Worm (Caenorhabditis elegans) whole organism, young adult: ENCODE results near the gene T24G10.2.

ENCODE experiments used
- B0261.1 ChIP-seq: sonication (generic microtip); optimal IDR thresholded peaks from 2 replicates; lab custom pipeline; 2016; ENCODE audit warnings: mild to moderate bottlenecking, missing genetic modification characterization, moderate library complexity, missing compliant biosample characterization
- B0336.3 ChIP-seq: fragments of 200-800 bp; sonication (Bioruptor generic); IDR thresholded peaks from 2 replicates; pipeline ENCODE4 v1.3.6; 2022; ENCODE audit warnings: missing genetic modification characterization, missing compliant biosample characterization
- D2030.7 ChIP-seq: fragments of 200-800 bp; sonication (Bioruptor generic); IDR thresholded peaks from 2 replicates; pipeline ENCODE4 v1.3.6; 2022; ENCODE audit warnings: missing genetic modification reagents, missing genetic modification characterization, missing compliant biosample characterization
- F52B5.7 ChIP-seq: sonication (generic microtip); optimal IDR thresholded peaks from 2 replicates; lab custom pipeline; 2016; ENCODE audit warnings: mild to moderate bottlenecking, missing genetic modification characterization, missing compliant biosample characterization
- F57C9.4 ChIP-seq: sonication (generic microtip); optimal IDR thresholded peaks from 2 replicates; lab custom pipeline; 2017; ENCODE audit warnings: mild to moderate bottlenecking, missing genetic modification characterization, missing compliant biosample characterization
- T07F8.4 ChIP-seq: sonication (generic microtip); optimal IDR thresholded peaks from 2 replicates; lab custom pipeline; 2016; ENCODE audit warnings: mild to moderate bottlenecking, missing genetic modification characterization, moderate library complexity, missing compliant biosample characterization
- T26A5.8 ChIP-seq: sonication (generic microtip); optimal IDR thresholded peaks from 2 replicates; lab custom pipeline; 2016; ENCODE audit warnings: missing genetic modification characterization, missing compliant biosample characterization
- Y53F4B.3 ChIP-seq: fragments of 200-800 bp; sonication (Bioruptor generic); IDR thresholded peaks from 2 replicates; pipeline ENCODE4 v1.3.6; 2022; ENCODE audit warnings: missing genetic modification reagents, missing genetic modification characterization, missing compliant biosample characterization
- Y79H2A.3 ChIP-seq: fragments of 200-800 bp; sonication (Bioruptor generic); conservative IDR thresholded peaks from 2 replicates; pipeline ENCODE4 v1.3.6; 2022; ENCODE audit warnings: missing genetic modification reagents, missing genetic modification characterization, missing compliant biosample characterization
- ZK185.1 ChIP-seq: sonication (generic microtip); optimal IDR thresholded peaks from 2 replicates; lab custom pipeline; 2016; ENCODE audit warnings: mild to moderate bottlenecking, missing genetic modification characterization, missing compliant biosample characterization; ENCODE audit not compliant: poor library complexity, severe bottlenecking
- akir-1 ChIP-seq: fragments of 200-800 bp; sonication (Bioruptor generic); optimal IDR thresholded peaks from 2 replicates; lab custom pipeline; 2018; ENCODE audit warnings: mild to moderate bottlenecking, missing genetic modification characterization, moderate library complexity, missing compliant biosample characterization
- ama-1 ChIP-seq, 3 experiments: fragments of 150-350 bp in 1 of 3; sonication (generic microtip) in 2 of 3; optimal IDR thresholded peaks; 2 replicates each; lab custom pipeline; 2014 to 2018; ENCODE audit warnings: missing biosample characterization in 2 of 3, missing genetic modification characterization in 2 of 3, missing genetic modification reagents in 2 of 3
- aptf-2 ChIP-seq: fragments of 200-800 bp; sonication (Bioruptor generic); conservative IDR thresholded peaks from 2 replicates; pipeline ENCODE4 v1.3.6; 2022; ENCODE audit warnings: missing genetic modification reagents, missing genetic modification characterization, missing compliant biosample characterization
- atf-7 ChIP-seq: sonication (generic microtip); optimal IDR thresholded peaks from 2 replicates; lab custom pipeline; 2017; ENCODE audit warnings: mild to moderate bottlenecking, missing genetic modification characterization, missing compliant biosample characterization
- athp-1 ChIP-seq: sonication (generic microtip); optimal IDR thresholded peaks from 2 replicates; lab custom pipeline; 2017; ENCODE audit warnings: mild to moderate bottlenecking, missing genetic modification characterization, missing compliant biosample characterization
- attf-6 ChIP-seq: fragments of 200-800 bp; sonication (Bioruptor generic); IDR thresholded peaks from 2 replicates; pipeline ENCODE4 v1.3.6; 2022; ENCODE audit warnings: missing genetic modification reagents, missing genetic modification characterization, missing compliant biosample characterization
- bed-1 ChIP-seq: fragments of 200-800 bp; sonication (Bioruptor generic); IDR thresholded peaks from 2 replicates; pipeline ENCODE4 v1.3.6; 2022; ENCODE audit warnings: missing genetic modification reagents, missing genetic modification characterization, missing compliant biosample characterization
- cebp-2 ChIP-seq: fragments of 200-800 bp; sonication (Bioruptor generic); IDR thresholded peaks from 2 replicates; pipeline ENCODE4 v1.3.6; 2022; ENCODE audit warnings: missing genetic modification characterization, missing compliant biosample characterization
- ceh-27 ChIP-seq: fragments of 200-800 bp; sonication (Bioruptor generic); optimal IDR thresholded peaks from 2 replicates; lab custom pipeline; 2018; ENCODE audit warnings: mild to moderate bottlenecking, missing genetic modification characterization, moderate library complexity, missing compliant biosample characterization
- die-1 ChIP-seq: sonication (generic microtip); optimal IDR thresholded peaks from 2 replicates; lab custom pipeline; 2016; ENCODE audit warnings: missing genotype, mild to moderate bottlenecking, missing genetic modification characterization, missing compliant biosample characterization
- dpff-1 ChIP-seq: sonication (generic microtip); optimal IDR thresholded peaks from 2 replicates; lab custom pipeline; 2017; ENCODE audit warnings: mild to moderate bottlenecking, missing genetic modification characterization, missing compliant biosample characterization
- egl-18 ChIP-seq: fragments of 200-800 bp; sonication (Bioruptor generic); IDR thresholded peaks from 2 replicates; pipeline ENCODE4 v1.3.6; 2022; ENCODE audit warnings: missing genetic modification reagents, missing genetic modification characterization, missing compliant biosample characterization
- ekl-4 ChIP-seq: fragments of 200-800 bp; sonication (Bioruptor generic); IDR thresholded peaks from 2 replicates; pipeline ENCODE4 v1.3.6; 2022; ENCODE audit warnings: missing genetic modification reagents, missing genetic modification characterization, missing compliant biosample characterization
- gei-17 ChIP-seq: fragments of 200-800 bp; sonication (Bioruptor generic); optimal IDR thresholded peaks from 2 replicates; lab custom pipeline; 2018; ENCODE audit warnings: mild to moderate bottlenecking, missing genetic modification characterization, missing compliant biosample characterization
- hmg-20 ChIP-seq: fragments of 200-800 bp; sonication (Bioruptor generic); IDR thresholded peaks from 2 replicates; pipeline ENCODE4 v1.3.6; 2022; ENCODE audit warnings: missing genetic modification reagents, missing genetic modification characterization, missing compliant biosample characterization
- hrde-1 ChIP-seq: sonication (generic microtip); optimal IDR thresholded peaks from 2 replicates; lab custom pipeline; 2016; ENCODE audit warnings: missing genetic modification characterization, mild to moderate bottlenecking, missing compliant biosample characterization, moderate library complexity, missing genotype, missing genetic modification reagents, borderline replicate concordance
- let-526 ChIP-seq: fragments of 200-800 bp; sonication (Bioruptor generic); IDR thresholded peaks from 2 replicates; pipeline ENCODE4 v1.3.6; 2022; ENCODE audit warnings: missing genetic modification reagents, missing genetic modification characterization, missing compliant biosample characterization
- madf-10 ChIP-seq: sonication (generic microtip); optimal IDR thresholded peaks from 2 replicates; lab custom pipeline; 2016; ENCODE audit warnings: mild to moderate bottlenecking, missing genetic modification characterization, missing compliant biosample characterization
- madf-6 ChIP-seq: fragments of 200-800 bp; sonication (Bioruptor generic); IDR thresholded peaks from 2 replicates; pipeline ENCODE4 v1.3.6; 2022; ENCODE audit warnings: missing genetic modification reagents, missing genetic modification characterization, missing compliant biosample characterization
- mxl-1 ChIP-seq: sonication (generic microtip); optimal IDR thresholded peaks from 2 replicates; lab custom pipeline; 2016; ENCODE audit warnings: missing genetic modification characterization, missing compliant biosample characterization
- nfya-1 ChIP-seq: sonication (generic microtip); optimal IDR thresholded peaks from 2 replicates; lab custom pipeline; 2017; ENCODE audit warnings: antibody characterized with exemption, missing compliant biosample characterization, missing genetic modification characterization, borderline replicate concordance; ENCODE audit not compliant: insufficient read depth
- nfya-2 ChIP-seq: fragments of 200-800 bp; sonication (Bioruptor generic); IDR thresholded peaks from 2 replicates; pipeline ENCODE4 v1.3.6; 2022; ENCODE audit warnings: missing genetic modification reagents, missing genetic modification characterization, missing compliant biosample characterization
- nhr-120 ChIP-seq: fragments of 200-800 bp; sonication (Bioruptor generic); IDR thresholded peaks from 2 replicates; pipeline ENCODE4 v1.3.6; 2022; ENCODE audit warnings: missing genetic modification characterization, missing compliant biosample characterization
- nhr-179 ChIP-seq: sonication (generic microtip); optimal IDR thresholded peaks from 2 replicates; lab custom pipeline; 2016; ENCODE audit warnings: mild to moderate bottlenecking, missing genetic modification characterization, missing compliant biosample characterization
- nhr-27 ChIP-seq: fragments of 200-800 bp; sonication (Bioruptor generic); optimal IDR thresholded peaks from 2 replicates; lab custom pipeline; 2018; ENCODE audit warnings: mild to moderate bottlenecking, missing genetic modification characterization, moderate library complexity, missing compliant biosample characterization
- rcor-1 ChIP-seq: fragments of 200-800 bp; sonication (Bioruptor generic); IDR thresholded peaks from 2 replicates; pipeline ENCODE4 v1.3.6; 2022; ENCODE audit warnings: missing genetic modification reagents, missing genetic modification characterization, missing compliant biosample characterization
- rpc-1 ChIP-seq, 2 experiments: fragments of 150-350 bp in 1 of 2; sonication (generic microtip) in 1 of 2; optimal IDR thresholded peaks; 2 replicates each; lab custom pipeline; 2014 to 2018; ENCODE audit warnings: missing biosample characterization in 1 of 2, missing genetic modification characterization in 1 of 2, missing genetic modification reagents in 1 of 2, missing genotype in 1 of 2
- sea-2 ChIP-seq: fragments of 200-800 bp; sonication (Bioruptor generic); IDR thresholded peaks from 2 replicates; pipeline ENCODE4 v1.3.6; 2022; ENCODE audit warnings: missing genetic modification characterization, missing compliant biosample characterization
- snpc-1.3 ChIP-seq: sonication (generic microtip); optimal IDR thresholded peaks from 2 replicates; lab custom pipeline; 2017; ENCODE audit warnings: missing genetic modification characterization, mild to moderate bottlenecking, missing compliant biosample characterization, antibody characterized with exemption, moderate library complexity, missing genotype, missing genetic modification reagents; ENCODE audit not compliant: insufficient read depth
- tbp1 ChIP-seq: fragments of 200-800 bp; sonication (Bioruptor generic); optimal IDR thresholded peaks from 2 replicates; lab custom pipeline; 2018; ENCODE audit warnings: mild to moderate bottlenecking, missing genetic modification characterization, missing compliant biosample characterization
- unc-130 ChIP-seq: sonication (generic microtip); optimal IDR thresholded peaks from 2 replicates; lab custom pipeline; 2016; ENCODE audit warnings: missing genetic modification reagents, missing genetic modification characterization, missing compliant biosample characterization
- unc-62 ChIP-seq: fragments of 150-350 bp; optimal IDR thresholded peaks from 2 replicates; lab custom pipeline; 2014; ENCODE audit warnings: missing biosample characterization, missing genetic modification reagents, missing genetic modification characterization
- xnd-1 ChIP-seq: sonication (generic microtip); optimal IDR thresholded peaks from 2 replicates; lab custom pipeline; 2016; ENCODE audit warnings: missing genotype, missing genetic modification reagents, missing genetic modification characterization, missing compliant biosample characterization
- ztf-18 ChIP-seq: sonication (generic microtip); optimal IDR thresholded peaks from 2 replicates; lab custom pipeline; 2016; ENCODE audit warnings: missing genotype, mild to moderate bottlenecking, missing genetic modification characterization, missing compliant biosample characterization
- ztf-25 ChIP-seq: fragments of 200-800 bp; sonication (Bioruptor generic); IDR thresholded peaks from 2 replicates; pipeline ENCODE4 v1.3.6; 2022; ENCODE audit warnings: missing genetic modification reagents, missing genetic modification characterization, missing compliant biosample characterization

T24G10.2 gene

DNA sequence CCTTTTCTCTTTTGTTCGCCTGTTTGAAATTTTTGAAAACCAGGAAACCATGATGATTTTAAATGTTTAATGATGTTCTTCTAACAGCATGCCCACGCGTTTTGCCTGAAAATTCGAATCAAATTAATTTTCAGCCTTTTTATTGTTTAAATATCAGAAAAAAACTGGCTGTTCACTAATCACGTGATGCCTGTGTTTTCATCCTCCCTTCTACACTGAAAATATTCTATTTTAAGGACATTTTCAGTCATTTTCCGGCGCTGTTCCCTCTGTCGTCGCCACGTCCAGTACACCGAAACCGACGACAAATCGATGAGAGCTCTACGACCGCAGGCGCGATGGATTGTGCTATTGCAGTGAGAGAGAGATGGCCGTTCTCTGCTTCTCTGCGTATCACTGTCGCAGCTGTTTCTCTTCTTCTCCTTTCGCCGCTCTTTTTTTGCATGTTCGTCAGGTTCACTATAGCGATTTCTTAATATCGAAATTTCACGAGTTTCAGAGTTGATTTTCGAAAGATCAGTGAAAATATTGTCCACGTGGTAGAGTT lies 7.3 kb upstream of the T24G10.2 start, which contains the start of gene F48E8.8 (continued):
- TF ChIP-seq Y79H2A.3 (GFP tag; lab: Robert Waterston, UW): no peak
- TF ChIP-seq ama-1 (optimal IDR thresholded peaks at IDR 0.05; lab: Kevin White, UChicago): no peak
- no peak for TF ChIP-seq ama-1 (GFP tag; optimal IDR thresholded peaks at IDR 0.05; lab: Kevin White, UChicago)
- peak; percentile 13 for TF ChIP-seq madf-10 (tag; lab: Kevin White, UChicago)
- TF ChIP-seq ZK185.1 (tag; lab: Kevin White, UChicago): peak; percentile 15
- peak; percentile 21 for TF ChIP-seq tbp1 (GFP tag; lab: Kevin White, UChicago)
- TF ChIP-seq nhr-27 (tag; lab: Kevin White, UChicago): no peak

DNA sequence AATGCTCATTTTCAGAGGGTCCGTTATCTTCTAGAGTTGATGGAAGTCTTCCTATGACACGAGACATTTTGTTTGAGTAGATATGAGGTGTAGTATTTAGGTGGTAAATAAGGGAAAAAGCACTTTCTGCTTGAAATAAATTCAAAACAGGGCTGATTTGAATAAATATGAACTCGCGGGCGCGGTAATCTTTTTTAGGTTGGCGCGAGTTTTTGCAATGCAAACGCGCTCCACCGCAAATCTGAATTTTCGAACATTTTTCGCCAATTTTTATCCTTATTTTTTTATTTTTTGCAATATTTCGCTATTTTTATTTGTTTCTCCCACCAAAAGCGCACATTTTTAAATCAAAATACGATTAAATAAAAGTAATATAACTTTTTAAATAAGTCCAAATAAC lies 5.6 kb upstream of the T24G10.2 start, which contains the start of gene skpt-1:
TSS of gene skpt-1 (minus strand) at position 219 of the 400 bp plus-strand sequence.
- TF ChIP-seq D2030.7 (peak; percentile 97), dpff-1 (no peak), ekl-4 (peak; percentile 90), nfya-1 (tag; lab: Kevin White, UChicago) (no peak), rcor-1 (GFP tag; lab: Robert Waterston, UW) (peak; percentile 82), T26A5.8 (tag; lab: Kevin White, UChicago) (no peak), unc-62 (no peak), Y79H2A.3 (GFP tag; lab: Robert Waterston, UW) (0 out of 2 replicates have a peak, but pooled peaks have one; percentile 51), let-526 (GFP tag; lab: Robert Waterston, UW) (no peak), F52B5.7 (tag; lab: Kevin White, UChicago) (no peak), egl-18 (GFP tag; lab: Robert Waterston, UW) (no peak), ceh-27 (GFP tag; lab: Kevin White, UChicago) (no peak), B0261.1 (tag; lab: Kevin White, UChicago) (no peak), sea-2 (no peak), aptf-2 (GFP tag; lab: Robert Waterston, UW) (no peak), T07F8.4 (no peak), F57C9.4 (tag; lab: Kevin White, UChicago) (no peak), ZK185.1 (tag; lab: Kevin White, UChicago) (no peak), nhr-120 (GFP tag; lab: Robert Waterston, UW) (no peak), snpc-1.3 (tag; lab: Kevin White, UChicago) (peak; percentile 1), xnd-1 (peak; percentile 98), nhr-179 (no peak), ztf-18 (tag; lab: Kevin White, UChicago) (no peak), die-1 (tag; lab: Kevin White, UChicago) (no peak), gei-17 (no peak), attf-6 (GFP tag; lab: Robert Waterston, UW) (no peak), nfya-2 (GFP tag; lab: Robert Waterston, UW) (no peak), madf-6 (GFP tag; lab: Robert Waterston, UW) (peak; percentile 99), ztf-25 (GFP tag; lab: Robert Waterston, UW) (no peak), hrde-1 (tag; lab: Kevin White, UChicago) (peak; percentile 54), mxl-1 (no peak), rpc-1 (optimal IDR thresholded peaks at IDR 0.05; lab: Kevin White, UChicago) (no peak), rpc-1 (tag; optimal IDR thresholded peaks at IDR 0.05; lab: Kevin White, UChicago) (no peak), Y53F4B.3 (GFP tag; lab: Robert Waterston, UW) (no peak), B0336.3 (peak; percentile 88), cebp-2 (GFP tag; lab: Robert Waterston, UW) (no peak), atf-7 (tag; lab: Kevin White, UChicago) (no peak), hmg-20 (GFP tag; lab: Robert Waterston, UW) (no peak), athp-1 (tag; lab: Kevin White, UChicago) (peak; percentile 58), unc-130 (GFP tag; lab: Kevin White, UChicago) (peak; percentile 64), ama-1 (optimal IDR thresholded peaks at IDR 0.05; lab: Kevin White, UChicago) (no peak), ama-1 (GFP tag; optimal IDR thresholded peaks at IDR 0.05; lab: Kevin White, UChicago) (no peak), akir-1 (GFP tag; lab: Kevin White, UChicago) (no peak), bed-1 (GFP tag; lab: Robert Waterston, UW) (no peak)
